Worm (Caenorhabditis elegans) whole organism, late embryonic: ENCODE data around the gene twk-6.

Experiments
- ama-1 ChIP-seq: fragments of 150-350 bp; optimal IDR thresholded peaks from 2 replicates; lab custom pipeline; 2014
- ceh-45 ChIP-seq: fragments of 200-800 bp; sonication (Bioruptor generic); IDR thresholded peaks from 2 replicates; pipeline ENCODE4 v1.3.6; 2022; ENCODE audit warnings: missing genetic modification reagents, missing genetic modification characterization, missing compliant biosample characterization
- ceh-6 ChIP-seq: fragments of 200-800 bp; sonication (Bioruptor generic); optimal IDR thresholded peaks from 2 replicates; lab custom pipeline; 2018; ENCODE audit warnings: mild to moderate bottlenecking, missing genetic modification characterization, missing compliant biosample characterization
- che-1 ChIP-seq: sonication (generic microtip); optimal IDR thresholded peaks from 2 replicates; lab custom pipeline; 2016; ENCODE audit warnings: mild to moderate bottlenecking, missing genetic modification characterization, missing compliant biosample characterization
- ets-4 ChIP-seq: sonication (generic microtip); optimal IDR thresholded peaks from 2 replicates; lab custom pipeline; 2016; ENCODE audit warnings: missing genetic modification characterization, missing compliant biosample characterization
- fkh-10 ChIP-seq: fragments of 150-350 bp; optimal IDR thresholded peaks from 2 replicates; lab custom pipeline; 2014; ENCODE audit warnings: missing biosample characterization, missing genetic modification reagents, missing genetic modification characterization
- hlh-6 ChIP-seq: sonication (generic microtip); optimal IDR thresholded peaks from 2 replicates; lab custom pipeline; 2016; ENCODE audit warnings: missing genotype, missing genetic modification characterization, missing compliant biosample characterization
- pqm-1 ChIP-seq: sonication (generic microtip); optimal IDR thresholded peaks from 2 replicates; lab custom pipeline; 2016; ENCODE audit warnings: missing genetic modification characterization, missing compliant biosample characterization
- ttx-3 ChIP-seq: sonication (generic microtip); optimal IDR thresholded peaks from 2 replicates; lab custom pipeline; 2016; ENCODE audit warnings: missing genetic modification reagents, missing genetic modification characterization, missing compliant biosample characterization

ce11 chrIII:4720620-4721227, 22.0 kb upstream of the twk-6 start, which contains the start of gene emb-5:
- TF ChIP-seq ama-1 (lab: Kevin White, UChicago) (no peak), ets-4 (no peak), che-1 (tag; lab: Kevin White, UChicago) (no peak), ttx-3 (tag; lab: Kevin White, UChicago) (no peak), fkh-10 (GFP tag; lab: Kevin White, UChicago) (no peak), ceh-45 (GFP tag; lab: Robert Waterston, UW) (no peak), pqm-1 (tag; lab: Kevin White, UChicago) (no peak), ceh-6 (GFP tag; lab: Kevin White, UChicago) (no peak), hlh-6 (tag; lab: Kevin White, UChicago) (no peak)
